Fruit fly (Drosophila melanogaster) whole organism, embryonic: ENCODE results near the gene CG33784.

Experiments
- CG10462 ChIP-seq: fragments of 200-800 bp; sonication (Bioruptor generic); optimal IDR thresholded peaks from 2 replicates; lab custom pipeline; 2016; ENCODE audit warnings: missing biosample characterization, missing genetic modification characterization
- E2f2 ChIP-seq: fragments of 200-800 bp; sonication (Bioruptor generic); IDR thresholded peaks from 2 replicates; pipeline ENCODE4 v1.3.6; 2022; ENCODE audit warnings: missing biosample characterization, missing genetic modification characterization
- ERR ChIP-seq: fragments of 200-800 bp; sonication (Bioruptor generic); optimal IDR thresholded peaks from 2 replicates; lab custom pipeline; 2016; ENCODE audit warnings: missing biosample characterization, missing genetic modification characterization
- H2.0 ChIP-seq: fragments of 200-800 bp; sonication (Bioruptor generic); IDR thresholded peaks from 2 replicates; pipeline ENCODE4 v1.3.6; 2022; ENCODE audit warnings: missing biosample characterization, missing genetic modification characterization
- cato ChIP-seq: fragments of 200-800 bp; sonication (Bioruptor generic); optimal IDR thresholded peaks from 2 replicates; lab custom pipeline; 2016; ENCODE audit warnings: missing biosample characterization, missing genetic modification characterization, borderline replicate concordance
- grau ChIP-seq: fragments of 200-800 bp; optimal IDR thresholded peaks from 3 replicates; lab custom pipeline; 2019; ENCODE audit warnings: missing biosample characterization, mild to moderate bottlenecking, missing genetic modification characterization, moderate library complexity
- kay ChIP-seq: fragments of 200-800 bp; sonication (Bioruptor generic); optimal IDR thresholded peaks from 2 replicates; lab custom pipeline; 2016; ENCODE audit warnings: missing biosample characterization, missing genetic modification characterization
- peb ChIP-seq: fragments of 200-800 bp; sonication (Bioruptor generic); IDR thresholded peaks from 2 replicates; pipeline ENCODE4 v1.3.6; 2022; ENCODE audit warnings: missing biosample characterization, missing genetic modification characterization

DNA sequence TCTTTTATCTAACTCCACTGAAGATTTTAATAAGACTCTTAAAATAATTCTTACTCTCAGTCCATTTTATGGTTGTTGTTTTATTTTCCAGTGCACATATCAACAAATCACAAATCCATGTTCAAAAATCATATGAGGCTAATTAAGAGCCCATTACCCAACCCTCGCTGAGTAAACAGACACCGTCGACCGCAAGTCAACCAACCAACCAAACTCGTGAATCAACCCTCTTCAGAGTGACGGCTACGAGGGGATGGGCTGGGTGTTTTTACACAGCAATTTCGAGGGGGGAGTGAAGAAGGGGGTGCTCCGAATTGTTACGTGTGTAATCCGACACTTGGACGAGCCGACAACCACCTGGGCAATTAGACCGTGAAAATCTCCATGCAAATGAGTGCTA is 1.1 kb downstream of the CG33784 start:
- TF ChIP-seq kay: no peak
- no peak for TF ChIP-seq cato (GFP tag; lab: Kevin White, UChicago)
- TF ChIP-seq H2.0 (GFP tag; lab: Robert Waterston, UW): no peak
- TF ChIP-seq peb (GFP tag; lab: Robert Waterston, UW): no peak
- no peak for TF ChIP-seq ERR
- no peak for TF ChIP-seq grau (tag; lab: Kevin White, UChicago)
- no peak for TF ChIP-seq CG10462 (GFP tag; lab: Kevin White, UChicago)
- no peak for TF ChIP-seq E2f2 (GFP tag; lab: Robert Waterston, UW)
